Fruit fly (Drosophila melanogaster) whole organism, embryonic: Measurements from ENCODE around the gene CG11668.

ENCODE experiments used
- Adf1 ChIP-seq: fragments of 200-800 bp; sonication (Bioruptor generic); IDR thresholded peaks from 2 replicates; pipeline ENCODE4 v1.3.6; 2022; ENCODE audit warnings: missing biosample characterization, missing genetic modification characterization
- CG10366 ChIP-seq: fragments of 200-800 bp; sonication (Bioruptor generic); IDR thresholded peaks from 2 replicates; pipeline ENCODE4 v1.3.6; 2022; ENCODE audit warnings: missing biosample characterization, missing genetic modification characterization
- CG1603 ChIP-seq: fragments of 200-800 bp; sonication (Bioruptor generic); optimal IDR thresholded peaks from 2 replicates; lab custom pipeline; 2019; ENCODE audit warnings: missing biosample characterization, mild to moderate bottlenecking, missing genetic modification characterization, moderate library complexity
- CG17328 ChIP-seq: fragments of 200-800 bp; sonication (Bioruptor generic); IDR thresholded peaks from 2 replicates; pipeline ENCODE4 v1.3.6; 2022; ENCODE audit warnings: missing biosample characterization, missing genetic modification characterization
- CG17385 ChIP-seq: fragments of 200-800 bp; sonication (Bioruptor generic); optimal IDR thresholded peaks from 3 replicates; lab custom pipeline; 2018; ENCODE audit warnings: missing biosample characterization, mild to moderate bottlenecking, missing genetic modification characterization
- CG17612 ChIP-seq: fragments of 200-800 bp; sonication (Bioruptor generic); IDR thresholded peaks from 2 replicates; pipeline ENCODE4 v1.3.6; 2022; ENCODE audit warnings: missing biosample characterization, missing genetic modification characterization
- CG2116 ChIP-seq: fragments of 200-800 bp; sonication (Bioruptor generic); optimal IDR thresholded peaks from 3 replicates; lab custom pipeline; 2018; ENCODE audit warnings: missing biosample characterization, mild to moderate bottlenecking, missing genetic modification characterization
- CG2712 ChIP-seq: fragments of 200-800 bp; optimal IDR thresholded peaks from 3 replicates; lab custom pipeline; 2019; ENCODE audit warnings: missing biosample characterization, mild to moderate bottlenecking, missing genetic modification characterization, moderate library complexity
- CG31365 ChIP-seq: fragments of 200-800 bp; sonication (Bioruptor generic); optimal IDR thresholded peaks from 2 replicates; lab custom pipeline; 2018; ENCODE audit warnings: missing biosample characterization, mild to moderate bottlenecking, missing genetic modification characterization
- CG32532 ChIP-seq: fragments of 200-800 bp; sonication (Bioruptor generic); IDR thresholded peaks from 2 replicates; pipeline ENCODE4 v1.3.6; 2022; ENCODE audit warnings: missing biosample characterization, missing genetic modification characterization
- CG3281 ChIP-seq: fragments of 200-800 bp; sonication (Bioruptor generic); optimal IDR thresholded peaks from 3 replicates; lab custom pipeline; 2017; ENCODE audit warnings: missing biosample characterization, mild to moderate bottlenecking, missing genetic modification characterization
- CG34376 ChIP-seq: fragments of 200-800 bp; sonication (Bioruptor generic); optimal IDR thresholded peaks from 2 replicates; lab custom pipeline; 2018; ENCODE audit warnings: missing biosample characterization, mild to moderate bottlenecking, missing genetic modification characterization
- CG4282 ChIP-seq: fragments of 200-800 bp; sonication (Bioruptor generic); optimal IDR thresholded peaks from 2 replicates; lab custom pipeline; 2016; ENCODE audit warnings: missing biosample characterization, missing genetic modification characterization
- CG4328 ChIP-seq: fragments of 200-800 bp; sonication (Bioruptor generic); optimal IDR thresholded peaks from 3 replicates; lab custom pipeline; 2017; ENCODE audit warnings: missing biosample characterization, missing genetic modification reagents, missing genetic modification characterization
- CG4360 ChIP-seq: fragments of 200-800 bp; sonication (Bioruptor generic); IDR thresholded peaks from 2 replicates; pipeline ENCODE4 v1.3.6; 2022; ENCODE audit warnings: missing biosample characterization, missing genetic modification characterization
- CG6175 ChIP-seq: fragments of 200-800 bp; sonication (Bioruptor generic); IDR thresholded peaks from 3 replicates; pipeline ENCODE4 v1.3.6; 2022; ENCODE audit warnings: missing biosample characterization, missing genetic modification characterization
- CG6689 ChIP-seq: fragments of 200-800 bp; sonication (Bioruptor generic); IDR thresholded peaks from 2 replicates; pipeline ENCODE4 v1.3.6; 2022; ENCODE audit warnings: missing biosample characterization, missing genetic modification characterization
- CG6791 ChIP-seq: fragments of 200-800 bp; sonication (Bioruptor generic); IDR thresholded peaks from 3 replicates; pipeline ENCODE4 v1.3.6; 2022; ENCODE audit warnings: missing biosample characterization, missing genetic modification characterization; ENCODE audit not compliant: partially characterized antibody
- CG7745 ChIP-seq: fragments of 200-800 bp; sonication (Bioruptor generic); optimal IDR thresholded peaks from 2 replicates; lab custom pipeline; 2018; ENCODE audit warnings: missing biosample characterization, mild to moderate bottlenecking, missing genetic modification characterization, moderate library complexity
- CTCF ChIP-seq: fragments of 200-800 bp; sonication (Bioruptor generic); optimal IDR thresholded peaks from 2 replicates; lab custom pipeline; 2017; ENCODE audit warnings: missing biosample characterization, mild to moderate bottlenecking, missing genetic modification characterization, moderate library complexity
- H15 ChIP-seq: fragments of 200-800 bp; sonication (Bioruptor generic); IDR thresholded peaks from 3 replicates; pipeline ENCODE4 v1.3.6; 2022; ENCODE audit warnings: missing biosample characterization, missing genetic modification characterization
- HLH54F ChIP-seq: fragments of 200-800 bp; sonication (Bioruptor generic); optimal IDR thresholded peaks from 3 replicates; lab custom pipeline; 2016; ENCODE audit warnings: missing biosample characterization, missing genetic modification characterization
- Hand ChIP-seq: fragments of 200-800 bp; sonication (Bioruptor generic); optimal IDR thresholded peaks from 2 replicates; lab custom pipeline; 2017; ENCODE audit warnings: mild to moderate bottlenecking, missing biosample characterization, missing genetic modification reagents, missing genetic modification characterization
- HmgD ChIP-seq: fragments of 200-800 bp; sonication (Bioruptor generic); optimal IDR thresholded peaks from 3 replicates; lab custom pipeline; 2016; ENCODE audit warnings: missing biosample characterization, missing genetic modification characterization
- Hmr ChIP-seq: fragments of 200-800 bp; sonication (Bioruptor generic); optimal IDR thresholded peaks from 3 replicates; lab custom pipeline; 2017; ENCODE audit warnings: mild to moderate bottlenecking, missing biosample characterization, missing genetic modification reagents, missing genetic modification characterization
- Hr39 ChIP-seq: fragments of >200 bp; optimal IDR thresholded peaks from 2 replicates; lab custom pipeline; 2017
- Hsf ChIP-seq: fragments of 200-800 bp; sonication (Bioruptor generic); optimal IDR thresholded peaks from 3 replicates; lab custom pipeline; 2016; ENCODE audit warnings: missing biosample characterization, missing genetic modification characterization
- NC2β ChIP-seq: fragments of 200-800 bp; sonication (Bioruptor generic); optimal IDR thresholded peaks from 2 replicates; lab custom pipeline; 2016; ENCODE audit warnings: missing biosample characterization, missing genetic modification characterization
- Spps ChIP-seq: fragments of 200-800 bp; sonication (Bioruptor generic); optimal IDR thresholded peaks from 2 replicates; lab custom pipeline; 2018; ENCODE audit warnings: missing biosample characterization, mild to moderate bottlenecking, missing genetic modification characterization
- TFAM ChIP-seq: fragments of 200-800 bp; sonication (Bioruptor generic); optimal IDR thresholded peaks from 2 replicates; lab custom pipeline; 2017; ENCODE audit warnings: missing biosample characterization, missing genetic modification characterization, inconsistent platforms
- Usf ChIP-seq: fragments of 200-800 bp; sonication (Bioruptor generic); optimal IDR thresholded peaks from 2 replicates; lab custom pipeline; 2017; ENCODE audit warnings: missing genotype, missing biosample characterization, missing genetic modification characterization
- ap ChIP-seq: fragments of 200-800 bp; sonication (Bioruptor generic); IDR thresholded peaks from 2 replicates; pipeline ENCODE4 v1.3.6; 2022; ENCODE audit warnings: missing biosample characterization, missing genetic modification characterization
- chinmo ChIP-seq: fragments of 200-800 bp; sonication (Bioruptor generic); IDR thresholded peaks from 4 replicates; pipeline ENCODE4 v1.3.6; 2022; ENCODE audit warnings: missing biosample characterization, missing genetic modification characterization; ENCODE audit not compliant: partially characterized antibody
- chm ChIP-seq: fragments of 200-800 bp; sonication (Bioruptor generic); IDR thresholded peaks from 2 replicates; pipeline ENCODE4 v1.3.6; 2022; ENCODE audit warnings: missing biosample characterization, missing genetic modification characterization
- crol ChIP-seq: fragments of 200-800 bp; sonication (Bioruptor generic); IDR thresholded peaks from 2 replicates; pipeline ENCODE4 v1.3.6; 2022; ENCODE audit warnings: missing biosample characterization, missing genetic modification characterization
- crp ChIP-seq, 2 experiments: fragments of 200-800 bp; sonication (Bioruptor generic); optimal IDR thresholded peaks; 2 replicates in 1 of 2; 3 replicates in 1 of 2; lab custom pipeline; 2017; ENCODE audit warnings: missing biosample characterization in 2 of 2, missing genetic modification characterization in 2 of 2, mild to moderate bottlenecking in 1 of 2, moderate library complexity in 1 of 2
- da ChIP-seq: fragments of 200-800 bp; sonication (Bioruptor generic); optimal IDR thresholded peaks from 2 replicates; lab custom pipeline; 2016; ENCODE audit warnings: missing biosample characterization, missing genetic modification characterization
- emc ChIP-seq: fragments of 200-800 bp; sonication (Bioruptor generic); optimal IDR thresholded peaks from 2 replicates; lab custom pipeline; 2016; ENCODE audit warnings: missing biosample characterization, missing genetic modification characterization
- eyg ChIP-seq: fragments of 200-800 bp; sonication (Bioruptor generic); optimal IDR thresholded peaks from 3 replicates; lab custom pipeline; 2016; ENCODE audit warnings: missing biosample characterization, missing genetic modification characterization
- fd64A ChIP-seq: fragments of 200-800 bp; sonication (Bioruptor generic); optimal IDR thresholded peaks from 3 replicates; lab custom pipeline; 2018; ENCODE audit warnings: missing biosample characterization, mild to moderate bottlenecking, missing genetic modification characterization
- gce ChIP-seq: fragments of 200-800 bp; sonication (Bioruptor generic); IDR thresholded peaks from 3 replicates; pipeline ENCODE4 v1.3.6; 2022; ENCODE audit warnings: missing biosample characterization, missing genetic modification characterization
- hth ChIP-seq: fragments of >200 bp; optimal IDR thresholded peaks from 2 replicates; lab custom pipeline; 2017; ENCODE audit warnings: inconsistent platforms
- ind ChIP-seq: fragments of 200-800 bp; sonication (Bioruptor generic); optimal IDR thresholded peaks from 3 replicates; lab custom pipeline; 2016; ENCODE audit warnings: missing biosample characterization, missing genetic modification characterization
- inv ChIP-seq: fragments of 200-800 bp; sonication (Bioruptor generic); IDR thresholded peaks from 2 replicates; pipeline ENCODE4 v1.3.6; 2022; ENCODE audit warnings: missing biosample characterization, missing genetic modification characterization; ENCODE audit not compliant: partially characterized antibody
- ken ChIP-seq: fragments of 200-800 bp; sonication (Bioruptor generic); IDR thresholded peaks from 3 replicates; pipeline ENCODE4 v1.3.6; 2022; ENCODE audit warnings: missing biosample characterization, missing genetic modification characterization
- lov ChIP-seq, 2 experiments: fragments of 200-800 bp in 1 of 2; fragments of >200 bp in 1 of 2; sonication (Bioruptor generic) in 1 of 2; IDR thresholded peaks in 1 of 2; optimal IDR thresholded peaks in 1 of 2; 2 replicates in 1 of 2; 3 replicates in 1 of 2; pipeline versions ENCODE4 v1.3.6 to Lab custom; 2017 to 2022; ENCODE audit warnings: missing biosample characterization in 1 of 2, missing genetic modification characterization in 1 of 2
- nerfin-1 ChIP-seq: fragments of 200-800 bp; sonication (Bioruptor generic); optimal IDR thresholded peaks from 3 replicates; lab custom pipeline; 2019; ENCODE audit warnings: missing biosample characterization, mild to moderate bottlenecking, missing genetic modification characterization, moderate library complexity
- psq ChIP-seq: fragments of 200-800 bp; sonication (Bioruptor generic); optimal IDR thresholded peaks from 2 replicates; lab custom pipeline; 2017; ENCODE audit warnings: missing biosample characterization, missing genetic modification characterization
- ranshi ChIP-seq: fragments of 200-800 bp; sonication (Bioruptor generic); IDR thresholded peaks from 2 replicates; pipeline ENCODE4 v1.3.6; 2022; ENCODE audit warnings: missing biosample characterization, missing genetic modification characterization
- rib ChIP-seq: fragments of 200-800 bp; sonication (Bioruptor generic); IDR thresholded peaks from 2 replicates; pipeline ENCODE4 v1.3.6; 2022; ENCODE audit warnings: missing biosample characterization, missing genetic modification characterization
- run ChIP-seq: fragments of 200-800 bp; sonication (Bioruptor generic); optimal IDR thresholded peaks from 3 replicates; lab custom pipeline; 2018; ENCODE audit warnings: missing biosample characterization, mild to moderate bottlenecking, missing genetic modification characterization
- tna ChIP-seq: fragments of 200-800 bp; sonication (Bioruptor generic); IDR thresholded peaks from 2 replicates; pipeline ENCODE4 v1.3.6; 2022; ENCODE audit warnings: missing biosample characterization, missing genetic modification characterization; ENCODE audit not compliant: partially characterized antibody
- z ChIP-seq: fragments of 200-800 bp; sonication (Bioruptor generic); IDR thresholded peaks from 3 replicates; pipeline ENCODE4 v1.3.6; 2022; ENCODE audit warnings: missing biosample characterization, missing genetic modification characterization

CG11668 gene

DNA sequence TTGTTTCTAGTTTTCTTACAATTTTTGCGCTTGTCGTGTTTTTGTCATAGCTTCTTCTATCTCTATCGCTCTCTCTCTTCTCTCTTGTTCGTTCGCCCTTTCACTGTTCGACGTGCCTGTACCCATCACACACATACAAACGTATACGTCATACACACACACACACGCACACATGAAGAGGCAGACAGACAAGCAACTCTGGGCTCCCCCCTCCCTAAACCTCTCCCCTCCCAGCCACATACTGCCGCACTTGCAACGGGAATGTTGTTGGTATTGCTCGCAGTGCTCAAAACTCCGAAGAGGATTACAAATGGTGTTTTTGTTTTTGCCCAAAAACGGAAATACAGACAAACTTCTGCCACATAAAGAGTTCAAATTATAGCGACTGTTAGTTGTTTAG is 25.2 kb upstream of the CG11668 start:
- no peak for TF ChIP-seq inv (GFP tag; lab: Robert Waterston, UW)
- TF ChIP-seq CG7745 (tag; lab: Kevin White, UChicago): no peak
- no peak for TF ChIP-seq ken (GFP tag; lab: Robert Waterston, UW)
- TF ChIP-seq NC2β (GFP tag; lab: Kevin White, UChicago): no peak
- TF ChIP-seq crp (GFP tag; optimal IDR thresholded peaks at IDR 0.05; lab: Kevin White, UChicago): no peak
- peak; percentile 4; the same call in 1 of the 4 replicates for TF ChIP-seq chinmo (GFP tag; lab: Robert Waterston, UW)
- TF ChIP-seq z (GFP tag; lab: Robert Waterston, UW): no peak
- TF ChIP-seq run (tag; lab: Kevin White, UChicago): no peak
- TF ChIP-seq emc (GFP tag; lab: Kevin White, UChicago): no peak
- no peak for TF ChIP-seq hth (lab: Kevin White, UChicago)
- TF ChIP-seq CG32532 (GFP tag; lab: Robert Waterston, UW): no peak
- TF ChIP-seq H15 (GFP tag; lab: Robert Waterston, UW): 0 out of 3 replicates have a peak, but pooled peaks have one; percentile 24
- TF ChIP-seq ap: no peak
- TF ChIP-seq HmgD (GFP tag; lab: Kevin White, UChicago): no peak
- TF ChIP-seq nerfin-1 (tag; lab: Kevin White, UChicago): peak; percentile 58
- TF ChIP-seq CG3281 (GFP tag; lab: Kevin White, UChicago): no peak
- TF ChIP-seq CG2712 (tag; lab: Kevin White, UChicago): no peak
- TF ChIP-seq rib: peak; percentile 48; the same call in 1 of the 2 replicates
- TF ChIP-seq CG31365: no peak
- TF ChIP-seq CG4282: no peak
- TF ChIP-seq CG6175 (GFP tag; lab: Robert Waterston, UW): 0 out of 3 replicates have a peak, but pooled peaks have one; percentile 44
- TF ChIP-seq Usf (GFP tag; lab: Kevin White, UChicago): no peak
- TF ChIP-seq gce: peak; percentile 25; the same call in 1 of the 3 replicates
- TF ChIP-seq CG17328 (GFP tag; lab: Robert Waterston, UW): no peak
- no peak for TF ChIP-seq CG4328 (GFP tag; lab: Kevin White, UChicago)
- no peak for TF ChIP-seq ranshi (GFP tag; lab: Robert Waterston, UW)
- TF ChIP-seq fd64A (GFP tag; lab: Kevin White, UChicago): no peak
- no peak for TF ChIP-seq Adf1 (GFP tag; lab: Robert Waterston, UW)
- no peak for TF ChIP-seq Hr39
- TF ChIP-seq psq (GFP tag; lab: Kevin White, UChicago): no peak
- no peak for TF ChIP-seq Spps
- TF ChIP-seq TFAM (GFP tag; lab: Kevin White, UChicago): no peak
- no peak for TF ChIP-seq Hsf
- TF ChIP-seq CG17612: no peak
- no peak for TF ChIP-seq eyg (GFP tag; lab: Kevin White, UChicago)
- peak; percentile 95 for TF ChIP-seq crol (GFP tag; lab: Robert Waterston, UW)
- no peak for TF ChIP-seq lov (optimal IDR thresholded peaks at IDR 0.05; lab: Kevin White, UChicago)
- no peak for TF ChIP-seq lov (GFP tag; IDR thresholded peaks at IDR 0.05; lab: Robert Waterston, UW)
- TF ChIP-seq HLH54F: no peak
- TF ChIP-seq CG34376 (GFP tag; lab: Kevin White, UChicago): no peak
- TF ChIP-seq CTCF (GFP tag; lab: Kevin White, UChicago): no peak
- TF ChIP-seq ind: no peak
- TF ChIP-seq tna (GFP tag; lab: Robert Waterston, UW): peak; percentile 20; the same call in 1 of the 2 replicates
- TF ChIP-seq da (GFP tag; lab: Kevin White, UChicago): no peak
- no peak for TF ChIP-seq CG1603
- TF ChIP-seq CG6791 (GFP tag; lab: Robert Waterston, UW): no peak
- peak; percentile 3 for TF ChIP-seq CG17385
- TF ChIP-seq Hand: no peak
- TF ChIP-seq chm (GFP tag; lab: Robert Waterston, UW): peak; percentile 67
- TF ChIP-seq CG6689 (GFP tag; lab: Robert Waterston, UW): no peak
- TF ChIP-seq CG10366 (GFP tag; lab: Robert Waterston, UW): no peak
- TF ChIP-seq CG4360 (GFP tag; lab: Robert Waterston, UW): peak; percentile 57; the same call in 1 of the 2 replicates
- peak; percentile 72 for TF ChIP-seq CG2116 (GFP tag; lab: Kevin White, UChicago)
- TF ChIP-seq Hmr (GFP tag; lab: Kevin White, UChicago): no peak
